Fruit fly (Drosophila melanogaster): Measurements from ENCODE around the gene Meltrin.

Gene Meltrin

dm6 chr3R:14721942-14722939 lies 25.1 kb upstream of the Meltrin start (continued):
- TF ChIP-seq CG1647 (GFP tag; optimal IDR thresholded peaks at IDR 0.05): peak; percentile 58
- TF ChIP-seq CG1832 (GFP tag; optimal IDR thresholded peaks at IDR 0.05): peak; percentile 89
- peak; percentile 62 for TF ChIP-seq Asciz (GFP tag; optimal IDR thresholded peaks at IDR 0.05)
- TF ChIP-seq CG8478 (optimal IDR thresholded peaks at IDR 0.05): no peak
- TF ChIP-seq usp (GFP tag; optimal IDR thresholded peaks at IDR 0.05): no peak
- TF ChIP-seq CG17802 (tag; optimal IDR thresholded peaks at IDR 0.05): peak; percentile 38
- TF ChIP-seq Hmr (GFP tag; optimal IDR thresholded peaks at IDR 0.05): peak; percentile 59
- no peak; the same call in 2 of the 3 replicates for TF ChIP-seq ken (GFP tag; IDR thresholded peaks at IDR 0.05)
- peak; percentile 70 for TF ChIP-seq PHDP (tag; optimal IDR thresholded peaks at IDR 0.05)
- TF ChIP-seq insv (GFP tag; optimal IDR thresholded peaks at IDR 0.05): no peak
- peak; percentile 21 for TF ChIP-seq zen (tag; optimal IDR thresholded peaks at IDR 0.05)
- no peak for TF ChIP-seq vfl (GFP tag; optimal IDR thresholded peaks at IDR 0.05)
- TF ChIP-seq CG4360 (GFP tag; IDR thresholded peaks at IDR 0.05): peak; percentile 55; the same call in 1 of the 2 replicates
- TF ChIP-seq Atf-2 (GFP tag; optimal IDR thresholded peaks at IDR 0.05): peak; percentile 59
- peak; percentile 68 for TF ChIP-seq CG10209 (GFP tag; optimal IDR thresholded peaks at IDR 0.05)
- no peak for TF ChIP-seq CG2129 (GFP tag; IDR thresholded peaks at IDR 0.05; ENCODE audit: partially characterized antibody)
- TF ChIP-seq HLHmδ (GFP tag; optimal IDR thresholded peaks at IDR 0.05): no peak
- TF ChIP-seq CG30431 (GFP tag; optimal IDR thresholded peaks at IDR 0.05): peak; percentile 36
- peak; percentile 24 for TF ChIP-seq Jarid2 (GFP tag; optimal IDR thresholded peaks at IDR 0.05)
- TF ChIP-seq CG17912 (GFP tag; optimal IDR thresholded peaks at IDR 0.05): no peak
- TF ChIP-seq CrebB (tag; optimal IDR thresholded peaks at IDR 0.05): peak; percentile 53
- TF ChIP-seq Ets97D (GFP tag; optimal IDR thresholded peaks at IDR 0.05): no peak
- TF ChIP-seq CG11696 (GFP tag; IDR thresholded peaks at IDR 0.05): 0 out of 2 replicates have a peak, but pooled peaks have one; percentile 50
- TF ChIP-seq pnt (GFP tag; optimal IDR thresholded peaks at IDR 0.05): peak; percentile 59
- peak; percentile 29 for TF ChIP-seq Hmx (GFP tag; optimal IDR thresholded peaks at IDR 0.05)
- peak; percentile 68 for TF ChIP-seq jing (GFP tag; optimal IDR thresholded peaks at IDR 0.05)
- TF ChIP-seq Dref (GFP tag; IDR thresholded peaks at IDR 0.05): no peak
- TF ChIP-seq tin (GFP tag; optimal IDR thresholded peaks at IDR 0.05): peak; percentile 54
- peak; percentile 45; the same call in 1 of the 3 replicates for TF ChIP-seq Dbx (GFP tag; IDR thresholded peaks at IDR 0.05)
- no peak for TF ChIP-seq CG9797 (GFP tag; optimal IDR thresholded peaks at IDR 0.05)

dm6 chr3R:14720885-14721284 lies 23.8 kb upstream of the Meltrin start:
- TF ChIP-seq sens (GFP tag) (peak; percentile 63), CG17361 (GFP tag; IDR thresholded peaks at IDR 0.05) (no peak), dmrt99B (tag; optimal IDR thresholded peaks at IDR 0.05) (peak; percentile 3), CG18262 (tag; optimal IDR thresholded peaks at IDR 0.05) (peak; percentile 4), ftz-f1 (GFP tag; optimal IDR thresholded peaks at IDR 0.05) (peak; percentile 9), CG30403 (GFP tag; optimal IDR thresholded peaks at IDR 0.05) (peak; percentile 8), CG5245 (GFP tag; optimal IDR thresholded peaks at IDR 0.05) (no peak), Hmx (GFP tag; optimal IDR thresholded peaks at IDR 0.05) (peak; percentile 28), D19A (tag; optimal IDR thresholded peaks at IDR 0.05) (peak; percentile 40), CG34224 (GFP tag; IDR thresholded peaks at IDR 0.05; ENCODE audit: partially characterized antibody) (no peak), zfh2 (GFP tag; optimal IDR thresholded peaks at IDR 0.05) (peak; percentile 17), pum (GFP tag; optimal IDR thresholded peaks at IDR 0.05) (no peak), CG2678 (tag; optimal IDR thresholded peaks at IDR 0.05) (peak; percentile 33), CG3281 (GFP tag; optimal IDR thresholded peaks at IDR 0.05) (peak; percentile 5), gem (tag; optimal IDR thresholded peaks at IDR 0.05) (peak; percentile 7), slbo (GFP tag; IDR thresholded peaks at IDR 0.05) (0 out of 2 replicates have a peak, but pooled peaks have one; percentile 15), D19B (GFP tag; optimal IDR thresholded peaks at IDR 0.05) (peak; percentile 56), Rfx (GFP tag; IDR thresholded peaks at IDR 0.05) (0 out of 2 replicates have a peak, but pooled peaks have one; percentile 34)

Data from whole organism, embryonic.